Fruit fly (Drosophila melanogaster): ENCODE measurements around the gene CG14441.

The CG14441 gene

DNA sequence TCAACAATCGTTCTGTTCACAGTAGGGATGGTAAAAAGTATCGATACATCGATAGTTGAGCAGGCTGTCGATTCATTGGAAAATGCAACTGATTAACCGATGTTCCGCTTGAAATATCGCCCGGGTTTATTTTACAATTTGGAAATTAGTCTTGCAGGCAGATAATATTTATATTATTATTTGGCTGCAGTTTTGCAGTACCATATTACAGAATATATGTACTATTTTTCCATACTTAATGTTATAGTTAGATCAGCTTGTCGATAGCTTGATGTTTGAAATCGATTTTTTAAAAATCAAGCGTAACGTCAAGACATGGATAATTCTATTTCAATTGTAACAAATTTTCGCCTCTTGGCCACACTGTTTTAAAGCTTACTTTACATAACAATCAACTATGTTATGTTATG, 4.3 kb upstream of the CG14441 start, which contains the start of gene CG14442 (continued):
- TF ChIP-seq sug (tag; optimal IDR thresholded peaks at IDR 0.05) (peak; percentile 45), CG8478 (optimal IDR thresholded peaks at IDR 0.05) (no peak), CG15269 (tag; optimal IDR thresholded peaks at IDR 0.05) (peak; percentile 36), Nf-YC (tag; optimal IDR thresholded peaks at IDR 0.05) (peak; percentile 27), Aef1 (GFP tag; IDR thresholded peaks at IDR 0.05) (0 out of 3 replicates have a peak, but pooled peaks have one; percentile 14), sna (GFP tag; IDR thresholded peaks at IDR 0.05; ENCODE audit: partially characterized antibody) (peak; percentile 94), ind (GFP tag; optimal IDR thresholded peaks at IDR 0.05) (peak; percentile 21), HLH4C (GFP tag; IDR thresholded peaks at IDR 0.05; ENCODE audit: partially characterized antibody) (peak; percentile 94), CG18011 (GFP tag; optimal IDR thresholded peaks at IDR 0.05) (peak; percentile 9), CG5953 (GFP tag; IDR thresholded peaks at IDR 0.05) (no peak), CG10209 (GFP tag; optimal IDR thresholded peaks at IDR 0.05) (no peak), lbe (GFP tag; optimal IDR thresholded peaks at IDR 0.05) (no peak), CG6791 (GFP tag; IDR thresholded peaks at IDR 0.05; ENCODE audit: partially characterized antibody) (peak; percentile 92), Max (GFP tag; optimal IDR thresholded peaks at IDR 0.05) (peak; percentile 18), fd64A (GFP tag; optimal IDR thresholded peaks at IDR 0.05) (no peak), sob (GFP tag; IDR thresholded peaks at IDR 0.05) (0 out of 2 replicates have a peak, but pooled peaks have one; percentile 29), ATbp (GFP tag; optimal IDR thresholded peaks at IDR 0.05) (no peak), CG6854 (GFP tag; optimal IDR thresholded peaks at IDR 0.05) (no peak), chm (GFP tag; IDR thresholded peaks at IDR 0.05) (no peak), CG11695 (GFP tag; IDR thresholded peaks at IDR 0.05) (no peak), CG2129 (GFP tag; IDR thresholded peaks at IDR 0.05; ENCODE audit: partially characterized antibody) (peak; percentile 87), eyg (GFP tag; optimal IDR thresholded peaks at IDR 0.05) (no peak), knrl (GFP tag; IDR thresholded peaks at IDR 0.05; ENCODE audit: partially characterized antibody) (peak; percentile 93), CG6272 (GFP tag; IDR thresholded peaks at IDR 0.05) (no peak), CG10543 (GFP tag; optimal IDR thresholded peaks at IDR 0.05) (peak; percentile 1), CG10366 (GFP tag; IDR thresholded peaks at IDR 0.05) (no peak), zen2 (GFP tag; IDR thresholded peaks at IDR 0.05; ENCODE audit: partially characterized antibody) (peak; percentile 91), prd (optimal IDR thresholded peaks at IDR 0.05) (no peak), prd (GFP tag; IDR thresholded peaks at IDR 0.05) (peak; percentile 47; the same call in 1 of the 3 replicates), cas (GFP tag; IDR thresholded peaks at IDR 0.05) (no peak), vnd (GFP tag; IDR thresholded peaks at IDR 0.05; ENCODE audit: partially characterized antibody) (peak; percentile 95), CG7745 (tag; optimal IDR thresholded peaks at IDR 0.05) (no peak), corto (GFP tag; optimal IDR thresholded peaks at IDR 0.05) (no peak), CG17186 (GFP tag; optimal IDR thresholded peaks at IDR 0.05) (peak; percentile 16), CG3281 (GFP tag; optimal IDR thresholded peaks at IDR 0.05) (peak; percentile 20), sr (GFP tag; IDR thresholded peaks at IDR 0.05) (no peak), Oli (tag; optimal IDR thresholded peaks at IDR 0.05) (peak; percentile 25), hbn (GFP tag; IDR thresholded peaks at IDR 0.05; ENCODE audit: partially characterized antibody) (peak; percentile 93), sens (GFP tag) (peak; percentile 84), CG12744 (GFP tag; optimal IDR thresholded peaks at IDR 0.05) (peak; percentile 17), BEAF-32 (GFP tag; optimal IDR thresholded peaks at IDR 0.05) (peak; percentile 94), CG18476 (GFP tag; optimal IDR thresholded peaks at IDR 0.05) (peak; percentile 17), CG16779 (GFP tag; IDR thresholded peaks at IDR 0.05) (no peak), zfh2 (GFP tag; optimal IDR thresholded peaks at IDR 0.05) (peak; percentile 25), CG30403 (GFP tag; optimal IDR thresholded peaks at IDR 0.05) (peak; percentile 64), CG2116 (GFP tag; optimal IDR thresholded peaks at IDR 0.05) (peak; percentile 97), Trl (optimal IDR thresholded peaks at IDR 0.05) (no peak), Trl (GFP tag; optimal IDR thresholded peaks at IDR 0.05) (peak; percentile 0), Dp (GFP tag; optimal IDR thresholded peaks at IDR 0.05) (peak; percentile 65), sd (tag; optimal IDR thresholded peaks at IDR 0.05) (no peak), ham (GFP tag; IDR thresholded peaks at IDR 0.05) (no peak)

Measured in whole organism, embryonic.